Fruit fly (Drosophila melanogaster) whole organism, embryonic: ENCODE measurements around the gene CG4577.
A peak's percentile ranks its signal among the peaks of the same experiment; 100 is the strongest.

Experiments
- Bdp1 ChIP-seq: fragments of 200-800 bp; sonication (Bioruptor generic); optimal IDR thresholded peaks from 3 replicates; lab custom pipeline; 2016; ENCODE audit warnings: missing biosample characterization, missing genetic modification characterization
- Bgb ChIP-seq: fragments of 200-800 bp; sonication (Bioruptor generic); IDR thresholded peaks from 2 replicates; pipeline ENCODE4 v1.3.6; 2022; ENCODE audit warnings: missing biosample characterization, missing genetic modification characterization; ENCODE audit not compliant: partially characterized antibody
- Bteb2 ChIP-seq: fragments of 200-800 bp; sonication (Bioruptor generic); optimal IDR thresholded peaks from 2 replicates; lab custom pipeline; 2016; ENCODE audit warnings: missing biosample characterization, missing genetic modification characterization
- CG1024 ChIP-seq: fragments of 200-800 bp; sonication (Bioruptor generic); IDR thresholded peaks from 2 replicates; pipeline ENCODE4 v1.3.6; 2022; ENCODE audit warnings: missing biosample characterization, missing genetic modification characterization
- CG10366 ChIP-seq: fragments of 200-800 bp; sonication (Bioruptor generic); IDR thresholded peaks from 2 replicates; pipeline ENCODE4 v1.3.6; 2022; ENCODE audit warnings: missing biosample characterization, missing genetic modification characterization
- CG11696 ChIP-seq: fragments of 200-800 bp; sonication (Bioruptor generic); IDR thresholded peaks from 2 replicates; pipeline ENCODE4 v1.3.6; 2022; ENCODE audit warnings: missing biosample characterization, missing genetic modification characterization
- CG12219 ChIP-seq: fragments of 200-800 bp; sonication (Bioruptor generic); optimal IDR thresholded peaks from 3 replicates; lab custom pipeline; 2018; ENCODE audit warnings: missing biosample characterization, mild to moderate bottlenecking, missing genetic modification characterization
- CG15011 ChIP-seq: fragments of 200-800 bp; sonication (Bioruptor generic); optimal IDR thresholded peaks from 3 replicates; lab custom pipeline; 2018; ENCODE audit warnings: missing biosample characterization, mild to moderate bottlenecking, missing genetic modification characterization
- CG1529 ChIP-seq: fragments of 200-800 bp; sonication (Bioruptor generic); optimal IDR thresholded peaks from 3 replicates; lab custom pipeline; 2018; ENCODE audit warnings: missing biosample characterization, missing genetic modification characterization
- CG1647 ChIP-seq: fragments of 200-800 bp; sonication (Bioruptor generic); optimal IDR thresholded peaks from 3 replicates; lab custom pipeline; 2016; ENCODE audit warnings: missing biosample characterization, missing genetic modification characterization
- CG17829 ChIP-seq: fragments of 200-800 bp; optimal IDR thresholded peaks from 2 replicates; lab custom pipeline; 2019; ENCODE audit warnings: missing biosample characterization, mild to moderate bottlenecking, missing genetic modification characterization, moderate library complexity
- CG2875 ChIP-seq: fragments of 200-800 bp; sonication (Bioruptor generic); optimal IDR thresholded peaks from 2 replicates; lab custom pipeline; 2017; ENCODE audit warnings: missing biosample characterization, mild to moderate bottlenecking, missing genetic modification characterization, missing genetic modification reagents
- CG31224 ChIP-seq: fragments of 200-800 bp; sonication (Bioruptor generic); IDR thresholded peaks from 2 replicates; pipeline ENCODE4 v1.3.6; 2022; ENCODE audit warnings: missing biosample characterization, missing genetic modification characterization
- CG33557 ChIP-seq: fragments of 200-800 bp; sonication (Bioruptor generic); optimal IDR thresholded peaks from 2 replicates; lab custom pipeline; 2019; ENCODE audit warnings: missing biosample characterization, mild to moderate bottlenecking, missing genetic modification characterization, moderate library complexity
- CG34422 ChIP-seq: fragments of 200-800 bp; sonication (Bioruptor generic); IDR thresholded peaks from 3 replicates; pipeline ENCODE4 v1.3.6; 2022; ENCODE audit warnings: missing biosample characterization, missing genetic modification characterization
- CG3847 ChIP-seq: fragments of 200-800 bp; sonication (Bioruptor generic); IDR thresholded peaks from 2 replicates; pipeline ENCODE4 v1.3.6; 2022; ENCODE audit warnings: missing biosample characterization, missing genetic modification characterization
- CG8359 ChIP-seq: fragments of 200-800 bp; sonication (Bioruptor generic); optimal IDR thresholded peaks from 2 replicates; lab custom pipeline; 2017; ENCODE audit warnings: missing biosample characterization, mild to moderate bottlenecking, missing genetic modification characterization, borderline replicate concordance
- Dip3 ChIP-seq: fragments of 200-800 bp; sonication (Bioruptor generic); optimal IDR thresholded peaks from 3 replicates; lab custom pipeline; 2016; ENCODE audit warnings: missing biosample characterization, missing genetic modification characterization
- Ets97D ChIP-seq: fragments of 200-800 bp; sonication (Bioruptor generic); optimal IDR thresholded peaks from 3 replicates; lab custom pipeline; 2016; ENCODE audit warnings: missing biosample characterization, missing genetic modification characterization
- H15 ChIP-seq: fragments of 200-800 bp; sonication (Bioruptor generic); IDR thresholded peaks from 3 replicates; pipeline ENCODE4 v1.3.6; 2022; ENCODE audit warnings: missing biosample characterization, missing genetic modification characterization
- Hr3 ChIP-seq: fragments of 200-800 bp; sonication (Bioruptor generic); optimal IDR thresholded peaks from 3 replicates; lab custom pipeline; 2016; ENCODE audit warnings: missing biosample characterization, missing genetic modification characterization
- NC2α ChIP-seq: fragments of 200-800 bp; sonication (Bioruptor generic); optimal IDR thresholded peaks from 2 replicates; lab custom pipeline; 2016; ENCODE audit warnings: missing biosample characterization, missing genetic modification characterization
- NC2β ChIP-seq: fragments of 200-800 bp; sonication (Bioruptor generic); optimal IDR thresholded peaks from 2 replicates; lab custom pipeline; 2016; ENCODE audit warnings: missing biosample characterization, missing genetic modification characterization
- Opbp ChIP-seq: fragments of 200-800 bp; sonication (Bioruptor generic); IDR thresholded peaks from 3 replicates; pipeline ENCODE4 v1.3.6; 2022; ENCODE audit warnings: missing biosample characterization, missing genetic modification characterization; ENCODE audit not compliant: partially characterized antibody
- Ptx1 ChIP-seq: fragments of 200-800 bp; sonication (Bioruptor generic); IDR thresholded peaks from 2 replicates; pipeline ENCODE4 v1.3.6; 2022; ENCODE audit warnings: missing biosample characterization, missing genetic modification characterization
- Sox102F ChIP-seq: fragments of 200-800 bp; sonication (Bioruptor generic); optimal IDR thresholded peaks from 2 replicates; lab custom pipeline; 2018; ENCODE audit warnings: missing biosample characterization, mild to moderate bottlenecking, missing genetic modification characterization, moderate library complexity
- abd-A ChIP-seq: fragments of 200-800 bp; sonication (Bioruptor generic); optimal IDR thresholded peaks from 3 replicates; lab custom pipeline; 2019; ENCODE audit warnings: missing biosample characterization, mild to moderate bottlenecking, missing genetic modification characterization, moderate library complexity
- al ChIP-seq: fragments of 200-800 bp; sonication (Bioruptor generic); IDR thresholded peaks from 2 replicates; pipeline ENCODE4 v1.3.6; 2022; ENCODE audit warnings: missing biosample characterization, missing genetic modification characterization
- bowl ChIP-seq: fragments of 200-800 bp; sonication (Bioruptor generic); IDR thresholded peaks from 2 replicates; pipeline ENCODE4 v1.3.6; 2022; ENCODE audit warnings: missing biosample characterization, missing genetic modification characterization
- chinmo ChIP-seq: fragments of 200-800 bp; sonication (Bioruptor generic); IDR thresholded peaks from 4 replicates; pipeline ENCODE4 v1.3.6; 2022; ENCODE audit warnings: missing biosample characterization, missing genetic modification characterization; ENCODE audit not compliant: partially characterized antibody
- dysf ChIP-seq: fragments of 200-800 bp; sonication (Bioruptor generic); IDR thresholded peaks from 3 replicates; pipeline ENCODE4 v1.3.6; 2022; ENCODE audit warnings: missing biosample characterization, missing genetic modification characterization
- esg ChIP-seq: fragments of 200-800 bp; sonication (Bioruptor generic); conservative IDR thresholded peaks from 2 replicates; pipeline ENCODE4 v1.3.6; 2022; ENCODE audit warnings: missing biosample characterization, missing genetic modification characterization
- fd102C ChIP-seq: fragments of 200-800 bp; sonication (Bioruptor generic); optimal IDR thresholded peaks from 2 replicates; lab custom pipeline; 2018; ENCODE audit warnings: missing biosample characterization, mild to moderate bottlenecking, missing genetic modification characterization, moderate library complexity
- hb ChIP-seq: fragments of 200-800 bp; sonication (Bioruptor generic); IDR thresholded peaks from 3 replicates; pipeline ENCODE4 v1.3.6; 2022; ENCODE audit warnings: missing biosample characterization, missing genetic modification characterization; ENCODE audit not compliant: partially characterized antibody
- ken ChIP-seq: fragments of 200-800 bp; sonication (Bioruptor generic); IDR thresholded peaks from 3 replicates; pipeline ENCODE4 v1.3.6; 2022; ENCODE audit warnings: missing biosample characterization, missing genetic modification characterization
- lab ChIP-seq: fragments of 200-800 bp; sonication (Bioruptor generic); optimal IDR thresholded peaks from 3 replicates; lab custom pipeline; 2017; ENCODE audit warnings: missing biosample characterization, missing genetic modification characterization, mild to moderate bottlenecking, moderate library complexity, missing genetic modification reagents
- maf-S ChIP-seq: fragments of 200-800 bp; sonication (Bioruptor generic); optimal IDR thresholded peaks from 2 replicates; lab custom pipeline; 2016; ENCODE audit warnings: missing biosample characterization, missing genetic modification characterization
- pnt ChIP-seq: fragments of 200-800 bp; sonication (Bioruptor generic); optimal IDR thresholded peaks from 3 replicates; lab custom pipeline; 2016; ENCODE audit warnings: missing biosample characterization, missing genetic modification characterization
- prd ChIP-seq, 3 experiments: fragments of >200 bp in 2 of 3; fragments of 200-800 bp in 1 of 3; sonication (Bioruptor generic) in 1 of 3; optimal IDR thresholded peaks in 2 of 3; IDR thresholded peaks in 1 of 3; 2 replicates in 2 of 3; 3 replicates in 1 of 3; pipeline versions ENCODE4 v1.3.6 to Lab custom; 2017 to 2022; ENCODE audit warnings: missing biosample characterization in 1 of 3, missing genetic modification characterization in 1 of 3
- salm ChIP-seq: fragments of 200-800 bp; sonication (Bioruptor generic); optimal IDR thresholded peaks from 2 replicates; lab custom pipeline; 2018; ENCODE audit warnings: missing biosample characterization, mild to moderate bottlenecking, missing genetic modification characterization
- schlank ChIP-seq: fragments of 200-800 bp; sonication (Bioruptor generic); optimal IDR thresholded peaks from 2 replicates; lab custom pipeline; 2018; ENCODE audit warnings: missing biosample characterization, mild to moderate bottlenecking, missing genetic modification characterization
- seq ChIP-seq: fragments of 200-800 bp; sonication (Bioruptor generic); IDR thresholded peaks from 2 replicates; pipeline ENCODE4 v1.3.6; 2022; ENCODE audit warnings: missing biosample characterization, missing genetic modification characterization
- slbo ChIP-seq: fragments of 200-800 bp; sonication (Bioruptor generic); IDR thresholded peaks from 2 replicates; pipeline ENCODE4 v1.3.6; 2022; ENCODE audit warnings: missing biosample characterization, missing genetic modification characterization
- sr ChIP-seq: fragments of 200-800 bp; sonication (Bioruptor generic); IDR thresholded peaks from 3 replicates; pipeline ENCODE4 v1.3.6; 2022; ENCODE audit warnings: missing biosample characterization, missing genetic modification characterization
- tap ChIP-seq: fragments of 200-800 bp; optimal IDR thresholded peaks from 3 replicates; lab custom pipeline; 2019; ENCODE audit warnings: missing biosample characterization, mild to moderate bottlenecking, missing genetic modification characterization, moderate library complexity
- toy ChIP-seq: fragments of 200-800 bp; sonication (Bioruptor generic); IDR thresholded peaks from 2 replicates; pipeline ENCODE4 v1.3.6; 2022; ENCODE audit warnings: missing biosample characterization, missing genetic modification characterization
- vfl ChIP-seq: fragments of 200-800 bp; sonication (Bioruptor generic); optimal IDR thresholded peaks from 2 replicates; lab custom pipeline; 2016; ENCODE audit warnings: missing biosample characterization, missing genetic modification characterization

CG4577 gene

DNA sequence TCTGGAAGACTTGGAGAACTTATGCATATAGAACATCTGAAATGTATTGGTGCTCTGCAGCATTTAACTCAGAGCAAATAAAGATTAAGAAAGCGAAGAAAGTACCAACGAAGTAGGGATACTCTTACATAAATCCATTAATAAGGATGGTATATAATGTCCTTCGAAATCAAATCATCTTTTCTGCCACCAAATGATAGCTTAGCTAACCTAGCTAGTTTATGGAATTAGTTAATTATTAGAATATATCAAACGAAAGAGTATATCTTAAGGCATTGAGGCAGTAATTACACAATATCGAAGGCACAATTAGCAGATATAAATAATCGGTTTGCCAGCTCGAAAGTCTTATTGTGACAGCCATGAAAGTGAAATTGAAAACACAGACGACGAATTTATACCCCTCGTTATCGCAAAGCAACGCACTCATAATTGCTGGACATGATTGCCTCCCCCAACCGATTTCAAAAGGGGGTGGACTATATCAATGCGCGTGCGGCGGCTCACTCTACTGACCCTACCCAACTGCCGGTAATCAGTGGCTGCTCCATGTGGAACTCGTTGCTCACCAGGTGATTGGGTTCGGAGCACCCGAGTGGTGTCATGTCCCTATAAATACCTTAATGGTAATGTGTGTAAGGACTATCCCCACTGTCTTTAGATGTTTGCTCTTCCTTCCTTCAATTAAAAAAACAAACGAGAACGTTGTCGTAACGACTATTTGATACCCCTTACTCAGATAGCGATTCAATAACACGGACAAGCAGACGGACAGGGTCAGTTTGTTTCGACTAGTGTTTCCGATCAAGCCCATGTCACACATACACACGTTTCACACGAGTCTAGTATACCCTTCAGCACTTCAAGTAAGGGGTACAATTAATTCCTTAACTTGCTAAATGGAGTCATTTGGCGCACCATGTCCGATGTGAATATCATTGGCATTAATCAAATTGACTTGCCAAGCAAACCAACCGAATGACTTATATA is 10.2 kb downstream of the CG4577 start (continued):
- TF ChIP-seq CG1529 (GFP tag; lab: Kevin White, UChicago) = peak; percentile 42
- TF ChIP-seq CG1647 (GFP tag; lab: Kevin White, UChicago) = no peak
- TF ChIP-seq seq (GFP tag; lab: Robert Waterston, UW) = 0 out of 2 replicates have a peak, but pooled peaks have one; percentile 13
- TF ChIP-seq NC2α (GFP tag; lab: Kevin White, UChicago) = no peak
- peak; percentile 25 for TF ChIP-seq CG2875
- 0 out of 3 replicates have a peak, but pooled peaks have one; percentile 40 for TF ChIP-seq dysf (GFP tag; lab: Robert Waterston, UW)
- peak; percentile 51 for TF ChIP-seq CG12219 (GFP tag; lab: Kevin White, UChicago)
- peak; percentile 73 for TF ChIP-seq lab (GFP tag; lab: Kevin White, UChicago)
- no peak for TF ChIP-seq CG11696 (GFP tag; lab: Robert Waterston, UW)
- no peak for TF ChIP-seq vfl
- TF ChIP-seq prd (optimal IDR thresholded peaks at IDR 0.05; lab: Kevin White, UChicago) = no peak
- peak; percentile 54; the same call in 2 of the 3 replicates for TF ChIP-seq prd (GFP tag; IDR thresholded peaks at IDR 0.05; lab: Robert Waterston, UW)
- peak; percentile 23 for TF ChIP-seq salm (tag; lab: Kevin White, UChicago)
- peak; percentile 62 for TF ChIP-seq tap (tag; lab: Kevin White, UChicago)
- peak; percentile 35; the same call in 1 of the 2 replicates for TF ChIP-seq esg (GFP tag; lab: Robert Waterston, UW)
- TF ChIP-seq pnt (GFP tag; lab: Kevin White, UChicago) = no peak
- no peak for TF ChIP-seq Ets97D (GFP tag; lab: Kevin White, UChicago)
- no peak for TF ChIP-seq Bgb (GFP tag; lab: Robert Waterston, UW)
- TF ChIP-seq CG34422 (GFP tag; lab: Robert Waterston, UW) = no peak
- 0 out of 2 replicates have a peak, but pooled peaks have one; percentile 5 for TF ChIP-seq CG1024
- no peak for TF ChIP-seq fd102C (GFP tag; lab: Kevin White, UChicago)
- TF ChIP-seq Bteb2 (GFP tag; lab: Kevin White, UChicago) = no peak
- no peak for TF ChIP-seq hb (GFP tag; lab: Robert Waterston, UW)
- TF ChIP-seq chinmo (GFP tag; lab: Robert Waterston, UW) = no peak
- no peak for TF ChIP-seq H15 (GFP tag; lab: Robert Waterston, UW)
- TF ChIP-seq sr (GFP tag; lab: Robert Waterston, UW) = no peak
- TF ChIP-seq NC2β (GFP tag; lab: Kevin White, UChicago) = peak; percentile 8
- peak; percentile 39 for TF ChIP-seq Hr3
- TF ChIP-seq CG17829 (tag; lab: Kevin White, UChicago) = peak; percentile 57
- peak; percentile 48 for TF ChIP-seq Dip3
- no peak for TF ChIP-seq bowl
- 0 out of 2 replicates have a peak, but pooled peaks have one; percentile 23 for TF ChIP-seq CG3847 (GFP tag; lab: Robert Waterston, UW)
- no peak for TF ChIP-seq toy
- peak; percentile 21 for TF ChIP-seq CG8359 (GFP tag; lab: Kevin White, UChicago)
- no peak for TF ChIP-seq al (GFP tag; lab: Robert Waterston, UW)
- peak; percentile 62; the same call in 1 of the 3 replicates for TF ChIP-seq ken (GFP tag; lab: Robert Waterston, UW)
- TF ChIP-seq CG10366 (GFP tag; lab: Robert Waterston, UW) = peak; percentile 29
- 0 out of 2 replicates have a peak, but pooled peaks have one; percentile 23 for TF ChIP-seq CG31224 (GFP tag; lab: Robert Waterston, UW)
- no peak for TF ChIP-seq Opbp (GFP tag; lab: Robert Waterston, UW)
- TF ChIP-seq CG33557 (GFP tag; lab: Kevin White, UChicago) = no peak
- no peak for TF ChIP-seq Bdp1 (GFP tag; lab: Kevin White, UChicago)
- peak; percentile 60 for TF ChIP-seq slbo (GFP tag; lab: Robert Waterston, UW)
- peak; percentile 16 for TF ChIP-seq schlank (tag; lab: Kevin White, UChicago)
- TF ChIP-seq Ptx1 = peak; percentile 59
- TF ChIP-seq abd-A = no peak
- TF ChIP-seq Sox102F (GFP tag; lab: Kevin White, UChicago) = peak; percentile 79
- peak; percentile 7 for TF ChIP-seq maf-S
- no peak for TF ChIP-seq CG15011
